Worm (Caenorhabditis elegans) whole organism, L1 larva: ENCODE results near the gene tif-1A.
A peak's percentile ranks its signal among the peaks of the same experiment; 100 is the strongest.

Experiments
- C16A3.4 ChIP-seq: fragments of 150-350 bp; optimal IDR thresholded peaks from 2 replicates; lab custom pipeline; 2014; ENCODE audit warnings: missing biosample characterization, missing genetic modification characterization
- C34B4.2 ChIP-seq: sonication (generic microtip); optimal IDR thresholded peaks from 2 replicates; lab custom pipeline; 2017; ENCODE audit warnings: mild to moderate bottlenecking, missing genetic modification characterization, missing compliant biosample characterization
- Y116A8C.19 ChIP-seq: sonication (generic microtip); optimal IDR thresholded peaks from 2 replicates; lab custom pipeline; 2016; ENCODE audit warnings: missing compliant biosample characterization, missing genetic modification characterization, borderline replicate concordance
- aha-1 ChIP-seq: fragments of 150-350 bp; optimal IDR thresholded peaks from 2 replicates; lab custom pipeline; 2014; ENCODE audit warnings: missing biosample characterization, missing genetic modification characterization
- ama-1 ChIP-seq: fragments of 150-350 bp; optimal IDR thresholded peaks from 2 replicates; lab custom pipeline; 2014
- blmp-1 ChIP-seq: fragments of 150-350 bp; optimal IDR thresholded peaks from 2 replicates; lab custom pipeline; 2014; ENCODE audit warnings: missing biosample characterization, missing genetic modification characterization
- ceh-82 ChIP-seq, 3 experiments: fragments of 150-350 bp in 1 of 3; sonication (generic microtip) in 2 of 3; optimal IDR thresholded peaks; 2 replicates each; lab custom pipeline; 2014 to 2017; ENCODE audit warnings: missing biosample characterization in 3 of 3, missing genetic modification characterization in 3 of 3
- dpl-1 ChIP-seq, 3 experiments: fragments of 150-350 bp in 2 of 3; sonication (generic microtip) in 1 of 3; optimal IDR thresholded peaks; 2 replicates each; lab custom pipeline; 2014 to 2017; ENCODE audit warnings: missing biosample characterization in 3 of 3, missing genetic modification characterization in 3 of 3, missing genetic modification reagents in 3 of 3
- efl-1 ChIP-seq, 4 experiments: fragments of 150-350 bp; optimal IDR thresholded peaks in 3 of 4; peaks in 1 of 4; 1 replicate in 1 of 4; 2 replicates in 3 of 4; lab custom pipeline; 2014; ENCODE audit warnings: missing biosample characterization in 2 of 4, missing genetic modification characterization in 2 of 4, missing genetic modification reagents in 2 of 4
- egl-27 ChIP-seq, 2 experiments: fragments of 150-350 bp in 1 of 2; sonication (generic microtip); optimal IDR thresholded peaks; 3 replicates each; lab custom pipeline; 2017 to 2018; ENCODE audit warnings: missing biosample characterization in 2 of 2, missing genetic modification characterization in 2 of 2, missing genetic modification reagents in 2 of 2
- fkh-8 ChIP-seq: sonication (generic microtip); optimal IDR thresholded peaks from 2 replicates; lab custom pipeline; 2016; ENCODE audit warnings: mild to moderate bottlenecking, missing genetic modification characterization, missing compliant biosample characterization
- hlh-4 ChIP-seq: sonication (generic microtip); optimal IDR thresholded peaks from 2 replicates; lab custom pipeline; 2016; ENCODE audit warnings: mild to moderate bottlenecking, missing genetic modification characterization, missing compliant biosample characterization
- hpl-2 ChIP-seq: fragments of 150-350 bp; optimal IDR thresholded peaks from 2 replicates; lab custom pipeline; 2014; ENCODE audit warnings: missing biosample characterization, missing genetic modification reagents, missing genetic modification characterization
- jun-1 ChIP-seq: fragments of 150-350 bp; optimal IDR thresholded peaks from 2 replicates; lab custom pipeline; 2014; ENCODE audit warnings: missing biosample characterization, missing genetic modification reagents, missing genetic modification characterization
- lin-14 ChIP-seq: fragments of 200-800 bp; sonication (Bioruptor generic); optimal IDR thresholded peaks from 2 replicates; lab custom pipeline; 2018; ENCODE audit warnings: mild to moderate bottlenecking, missing genetic modification characterization, moderate library complexity, missing compliant biosample characterization
- lin-15B ChIP-seq: fragments of 150-350 bp; sonication (generic microtip); optimal IDR thresholded peaks from 3 replicates; lab custom pipeline; 2014; ENCODE audit warnings: missing biosample characterization, missing genetic modification characterization
- lin-35 ChIP-seq, 2 experiments: fragments of 150-350 bp; optimal IDR thresholded peaks; 2 replicates each; lab custom pipeline; 2014; ENCODE audit warnings: missing biosample characterization in 2 of 2, missing genetic modification characterization in 2 of 2, missing genetic modification reagents in 2 of 2
- lir-3 ChIP-seq: sonication (generic microtip); optimal IDR thresholded peaks from 2 replicates; lab custom pipeline; 2016; ENCODE audit warnings: mild to moderate bottlenecking, missing genetic modification characterization, moderate library complexity, missing compliant biosample characterization; ENCODE audit not compliant: poor library complexity
- lsy-2 ChIP-seq, 2 experiments: fragments of 150-350 bp; optimal IDR thresholded peaks; 2 replicates each; lab custom pipeline; 2014; ENCODE audit warnings: missing biosample characterization in 2 of 2, missing genetic modification characterization in 2 of 2
- mab-9 ChIP-seq: fragments of 200-800 bp; sonication (Bioruptor generic); IDR thresholded peaks from 2 replicates; pipeline ENCODE4 v1.3.6; 2022; ENCODE audit warnings: missing genetic modification reagents, missing genetic modification characterization, missing compliant biosample characterization
- mdl-1 ChIP-seq, 2 experiments: fragments of 150-350 bp; optimal IDR thresholded peaks; 2 replicates each; lab custom pipeline; 2014 to 2017; ENCODE audit warnings: missing biosample characterization in 2 of 2, missing genetic modification characterization in 2 of 2, inconsistent platforms in 1 of 2
- nhr-20 ChIP-seq: sonication (generic microtip); optimal IDR thresholded peaks from 2 replicates; lab custom pipeline; 2016; ENCODE audit warnings: mild to moderate bottlenecking, missing genetic modification characterization, missing compliant biosample characterization
- nhr-237 ChIP-seq: fragments of 150-350 bp; optimal IDR thresholded peaks from 2 replicates; lab custom pipeline; 2014; ENCODE audit warnings: missing biosample characterization, missing genetic modification characterization
- nhr-28 ChIP-seq: fragments of 150-350 bp; optimal IDR thresholded peaks from 2 replicates; lab custom pipeline; 2014; ENCODE audit warnings: missing biosample characterization, missing genetic modification characterization
- nhr-47 ChIP-seq: sonication (generic microtip); optimal IDR thresholded peaks from 2 replicates; lab custom pipeline; 2016; ENCODE audit warnings: mild to moderate bottlenecking, missing genetic modification characterization, moderate library complexity, missing compliant biosample characterization
- nhr-71 ChIP-seq: sonication (generic microtip); optimal IDR thresholded peaks from 2 replicates; lab custom pipeline; 2016; ENCODE audit warnings: mild to moderate bottlenecking, missing genetic modification characterization, moderate library complexity, missing compliant biosample characterization
- nhr-77 ChIP-seq: fragments of 150-350 bp; optimal IDR thresholded peaks from 2 replicates; lab custom pipeline; 2014; ENCODE audit warnings: missing biosample characterization, missing genetic modification characterization
- nhr-90 ChIP-seq: sonication (generic microtip); optimal IDR thresholded peaks from 2 replicates; lab custom pipeline; 2016; ENCODE audit warnings: mild to moderate bottlenecking, missing genetic modification characterization, missing compliant biosample characterization; ENCODE audit not compliant: poor library complexity
- rnt-1 ChIP-seq: sonication (generic microtip); optimal IDR thresholded peaks from 2 replicates; lab custom pipeline; 2016; ENCODE audit warnings: mild to moderate bottlenecking, missing genetic modification characterization, moderate library complexity, missing compliant biosample characterization
- snpc-4 ChIP-seq: fragments of 150-350 bp; optimal IDR thresholded peaks from 2 replicates; lab custom pipeline; 2014; ENCODE audit warnings: missing biosample characterization, missing genetic modification characterization
- snu-23 ChIP-seq: sonication (generic microtip); optimal IDR thresholded peaks from 2 replicates; lab custom pipeline; 2016; ENCODE audit warnings: missing genetic modification characterization, missing compliant biosample characterization
- sox-4 ChIP-seq: sonication (generic microtip); optimal IDR thresholded peaks from 2 replicates; lab custom pipeline; 2016; ENCODE audit warnings: missing genetic modification characterization, missing compliant biosample characterization
- sptf-1 ChIP-seq: fragments of 150-350 bp; optimal IDR thresholded peaks from 2 replicates; lab custom pipeline; 2014; ENCODE audit warnings: missing biosample characterization, missing genetic modification characterization
- sup-37 ChIP-seq: fragments of 200-800 bp; sonication (Bioruptor generic); optimal IDR thresholded peaks from 2 replicates; lab custom pipeline; 2018; ENCODE audit warnings: mild to moderate bottlenecking, missing genetic modification characterization, missing compliant biosample characterization
- swsn-7 ChIP-seq: sonication (generic microtip); optimal IDR thresholded peaks from 2 replicates; lab custom pipeline; 2016; ENCODE audit warnings: missing genetic modification characterization, missing compliant biosample characterization
- tbx-2 ChIP-seq: sonication (generic microtip); optimal IDR thresholded peaks from 2 replicates; lab custom pipeline; 2016; ENCODE audit warnings: missing genetic modification characterization, missing compliant biosample characterization
- unc-130 ChIP-seq: fragments of 150-350 bp; optimal IDR thresholded peaks from 2 replicates; lab custom pipeline; 2017; ENCODE audit warnings: missing biosample characterization, missing genetic modification characterization, inconsistent platforms
- unc-62 ChIP-seq: fragments of 150-350 bp; optimal IDR thresholded peaks from 2 replicates; lab custom pipeline; 2014; ENCODE audit warnings: missing biosample characterization, missing genetic modification reagents, missing genetic modification characterization
- unc-86 ChIP-seq: sonication (generic microtip); optimal IDR thresholded peaks from 2 replicates; lab custom pipeline; 2016; ENCODE audit warnings: missing genetic modification characterization, missing compliant biosample characterization
- unc-98 ChIP-seq: fragments of 200-800 bp; sonication (Bioruptor generic); IDR thresholded peaks from 2 replicates; pipeline ENCODE4 v1.3.6; 2022; ENCODE audit warnings: missing genetic modification characterization, missing compliant biosample characterization
- zip-4 ChIP-seq: fragments of 200-800 bp; sonication (Bioruptor generic); optimal IDR thresholded peaks from 2 replicates; lab custom pipeline; 2018; ENCODE audit warnings: mild to moderate bottlenecking, missing genetic modification characterization, moderate library complexity, missing compliant biosample characterization
- ztf-11 ChIP-seq, 2 experiments: sonication (generic microtip); optimal IDR thresholded peaks; 2 replicates each; lab custom pipeline; 2016 to 2017; ENCODE audit warnings: missing genetic modification characterization in 2 of 2, missing biosample characterization in 1 of 2, missing compliant biosample characterization in 1 of 2

The tif-1A gene

ce11 chrIII:3987759-3988158 lies 16.2 kb downstream of the tif-1A start, which contains the start of gene C36E8.6:
C36E8.6 (plus strand) TSS chrIII:3988059.
- TF ChIP-seq egl-27 (tag; optimal IDR thresholded peaks at IDR 0.05; lab: Kevin White, UChicago) (no peak), aha-1 (tag; lab: Kevin White, UChicago) (no peak), Y116A8C.19 (tag; lab: Kevin White, UChicago) (no peak), snu-23 (no peak), sptf-1 (tag; lab: Kevin White, UChicago) (no peak), unc-62 (GFP tag; lab: Kevin White, UChicago) (no peak), ama-1 (lab: Kevin White, UChicago) (no peak), snpc-4 (no peak), blmp-1 (tag; lab: Kevin White, UChicago) (no peak), jun-1 (tag; lab: Kevin White, UChicago) (no peak), ztf-11 (tag; optimal IDR thresholded peaks at IDR 0.05; lab: Kevin White, UChicago) (no peak), nhr-237 (no peak), lin-15B (tag; lab: Kevin White, UChicago) (no peak), C34B4.2 (tag; lab: Kevin White, UChicago) (no peak), unc-98 (GFP tag; lab: Robert Waterston, UW) (no peak), lsy-2 (tag; optimal IDR thresholded peaks at IDR 0.05; lab: Kevin White, UChicago) (no peak), tbx-2 (tag; lab: Kevin White, UChicago) (no peak), fkh-8 (no peak)

- no peak for TF ChIP-seq efl-1 (optimal IDR thresholded peaks at IDR 0.05; lab: Kevin White, UChicago)
- TF ChIP-seq efl-1 (GFP tag; optimal IDR thresholded peaks at IDR 0.05 in 1 of 2; lab: Kevin White, UChicago) = peak in 1 of 2 experiments; percentile 33
- TF ChIP-seq lir-3 (tag; lab: Kevin White, UChicago) = no peak
- TF ChIP-seq fkh-8 = no peak
- TF ChIP-seq hpl-2 (GFP tag; lab: Kevin White, UChicago) = no peak
- no peak for TF ChIP-seq nhr-20 (tag; lab: Kevin White, UChicago)
- no peak for TF ChIP-seq lin-14
- TF ChIP-seq, all 84 proteins: peak for 1
Observed at ce11 chrIII:3986368-3986767, 17.5 kb downstream of the tif-1A start, which contains the start of gene Y1A5A.1. Y1A5A.1 (minus strand) TSS chrIII:3986661.

DNA sequence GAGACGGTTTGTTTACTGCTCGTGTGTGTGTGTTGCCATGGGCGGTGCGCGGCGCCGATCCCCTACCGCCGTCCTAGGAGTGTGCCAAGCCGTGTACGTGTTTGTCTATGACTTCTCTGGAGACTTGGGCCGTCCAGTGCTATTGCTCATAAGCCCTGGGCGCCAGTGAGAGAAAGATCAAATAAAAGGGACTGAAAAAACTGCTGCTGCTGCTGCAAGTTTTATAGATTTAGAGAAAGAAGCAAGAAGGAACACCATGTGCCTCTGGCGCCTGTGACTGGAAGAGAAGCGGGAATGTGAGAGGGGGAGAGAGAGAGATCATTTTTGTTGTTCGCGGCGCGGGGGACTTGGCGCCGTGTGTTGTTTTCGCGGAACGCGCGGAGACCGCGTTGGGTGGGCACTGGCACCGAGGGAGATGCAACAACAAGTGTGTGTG lies 19.8 kb downstream of the tif-1A start:
- TF ChIP-seq ceh-82 (tag; optimal IDR thresholded peaks at IDR 0.05; lab: Kevin White, UChicago) = no peak
- TF ChIP-seq nhr-20 (tag; lab: Kevin White, UChicago) = peak; percentile 16
- TF ChIP-seq fkh-8 = peak; percentile 75
- no peak for TF ChIP-seq mab-9 (GFP tag; lab: Robert Waterston, UW)
- TF ChIP-seq sup-37 (GFP tag; lab: Kevin White, UChicago) = peak; percentile 5
- TF ChIP-seq efl-1 (optimal IDR thresholded peaks at IDR 0.05; lab: Kevin White, UChicago) = no peak
- peak in 1 of 2 experiments; percentile 44 for TF ChIP-seq efl-1 (GFP tag; optimal IDR thresholded peaks at IDR 0.05 in 1 of 2; lab: Kevin White, UChicago)
- peak; percentile 5 for TF ChIP-seq swsn-7 (tag; lab: Kevin White, UChicago)
- TF ChIP-seq nhr-237 = no peak
- no peak for TF ChIP-seq dpl-1 (GFP tag; optimal IDR thresholded peaks at IDR 0.05; lab: Kevin White, UChicago)
- peak; percentile 53 for TF ChIP-seq tbx-2 (tag; lab: Kevin White, UChicago)
- TF ChIP-seq ztf-11 (tag; optimal IDR thresholded peaks at IDR 0.05; lab: Kevin White, UChicago) = peak in 1 of 2 experiments; percentile 10
- TF ChIP-seq mdl-1 (tag; optimal IDR thresholded peaks at IDR 0.05; lab: Kevin White, UChicago) = peak in 1 of 2 experiments; percentile 32
- TF ChIP-seq nhr-47 (tag; lab: Kevin White, UChicago) = peak; percentile 40
- peak in 1 of 2 experiments; percentile 8 for TF ChIP-seq egl-27 (tag; optimal IDR thresholded peaks at IDR 0.05; lab: Kevin White, UChicago)
- TF ChIP-seq unc-130 = no peak
- TF ChIP-seq nhr-77 (tag; lab: Kevin White, UChicago) = peak; percentile 70
- peak; percentile 68 for TF ChIP-seq lin-14
- peak in 1 of 2 experiments; percentile 23 for TF ChIP-seq lsy-2 (tag; optimal IDR thresholded peaks at IDR 0.05; lab: Kevin White, UChicago)
- peak; percentile 36 for TF ChIP-seq nhr-71

- TF ChIP-seq nhr-90 (tag; lab: Kevin White, UChicago) (no peak), unc-62 (GFP tag; lab: Kevin White, UChicago) (no peak), nhr-20 (tag; lab: Kevin White, UChicago) (peak; percentile 75), unc-86 (tag; lab: Kevin White, UChicago) (peak; percentile 10), rnt-1 (tag; lab: Kevin White, UChicago) (peak; percentile 65), hlh-4 (tag; lab: Kevin White, UChicago) (no peak), lin-14 (peak; percentile 91), nhr-237 (no peak), zip-4 (GFP tag; lab: Kevin White, UChicago) (no peak), lin-15B (tag; lab: Kevin White, UChicago) (no peak), mdl-1 (tag; optimal IDR thresholded peaks at IDR 0.05; lab: Kevin White, UChicago) (peak in 1 of 2 experiments; percentile 64), nhr-28 (tag; lab: Kevin White, UChicago) (no peak), nhr-47 (tag; lab: Kevin White, UChicago) (peak; percentile 59), C16A3.4 (tag; lab: Kevin White, UChicago) (peak; percentile 13), sox-4 (no peak), hpl-2 (GFP tag; lab: Kevin White, UChicago) (no peak), lin-35 (GFP tag; optimal IDR thresholded peaks at IDR 0.05; lab: Kevin White, UChicago) (peak; percentile 52 to 58), nhr-71 (peak; percentile 81), ztf-11 (tag; optimal IDR thresholded peaks at IDR 0.05; lab: Kevin White, UChicago) (peak in 1 of 2 experiments; percentile 3)
Observed at ce11 chrIII:3979980-3980631, 23.8 kb downstream of the tif-1A start.
